Fruit fly (Drosophila melanogaster) whole organism, embryonic: Measurements from ENCODE around the gene ppk7.

ENCODE experiments used
- Adf1 ChIP-seq: fragments of 200-800 bp; sonication (Bioruptor generic); IDR thresholded peaks from 2 replicates; pipeline ENCODE4 v1.3.6; 2022; ENCODE audit warnings: missing biosample characterization, missing genetic modification characterization
- Atf6 ChIP-seq: fragments of 200-800 bp; sonication (Bioruptor generic); IDR thresholded peaks from 2 replicates; pipeline ENCODE4 v1.3.6; 2022; ENCODE audit warnings: missing biosample characterization, missing genetic modification characterization
- B-H2 ChIP-seq: fragments of 200-800 bp; sonication (Bioruptor generic); optimal IDR thresholded peaks from 2 replicates; lab custom pipeline; 2018; ENCODE audit warnings: missing biosample characterization, mild to moderate bottlenecking, missing genetic modification characterization
- Bgb ChIP-seq: fragments of 200-800 bp; sonication (Bioruptor generic); IDR thresholded peaks from 2 replicates; pipeline ENCODE4 v1.3.6; 2022; ENCODE audit warnings: missing biosample characterization, missing genetic modification characterization; ENCODE audit not compliant: partially characterized antibody
- CG10267 ChIP-seq: fragments of 200-800 bp; sonication (Bioruptor generic); optimal IDR thresholded peaks from 2 replicates; lab custom pipeline; 2018; ENCODE audit warnings: missing biosample characterization, mild to moderate bottlenecking, missing genetic modification characterization, moderate library complexity
- CG10274 ChIP-seq: fragments of 200-800 bp; sonication (Bioruptor generic); optimal IDR thresholded peaks from 3 replicates; lab custom pipeline; 2017; ENCODE audit warnings: missing biosample characterization, mild to moderate bottlenecking, missing genetic modification characterization
- CG10565 ChIP-seq: fragments of 200-800 bp; sonication (Bioruptor generic); optimal IDR thresholded peaks from 3 replicates; lab custom pipeline; 2016; ENCODE audit warnings: missing biosample characterization, mild to moderate bottlenecking, missing genetic modification characterization
- CG10959 ChIP-seq: fragments of 200-800 bp; sonication (Bioruptor generic); IDR thresholded peaks from 2 replicates; pipeline ENCODE4 v1.3.6; 2022; ENCODE audit warnings: missing biosample characterization, missing genetic modification characterization
- CG12219 ChIP-seq: fragments of 200-800 bp; sonication (Bioruptor generic); optimal IDR thresholded peaks from 3 replicates; lab custom pipeline; 2018; ENCODE audit warnings: missing biosample characterization, mild to moderate bottlenecking, missing genetic modification characterization
- CG13894 ChIP-seq: fragments of 200-800 bp; sonication (Bioruptor generic); optimal IDR thresholded peaks from 3 replicates; lab custom pipeline; 2018; ENCODE audit warnings: missing biosample characterization, mild to moderate bottlenecking, missing genetic modification characterization, moderate library complexity
- CG14014 ChIP-seq: fragments of 200-800 bp; sonication (Bioruptor generic); IDR thresholded peaks from 2 replicates; pipeline ENCODE4 v1.3.6; 2022; ENCODE audit warnings: missing biosample characterization, missing genetic modification characterization
- CG14860 ChIP-seq: fragments of 200-800 bp; sonication (Bioruptor generic); IDR thresholded peaks from 3 replicates; pipeline ENCODE4 v1.3.6; 2022; ENCODE audit warnings: missing biosample characterization, missing genetic modification characterization; ENCODE audit not compliant: partially characterized antibody
- CG14965 ChIP-seq: fragments of 200-800 bp; sonication (Bioruptor generic); optimal IDR thresholded peaks from 2 replicates; lab custom pipeline; 2016; ENCODE audit warnings: missing biosample characterization, missing genetic modification characterization, borderline replicate concordance
- CG1529 ChIP-seq: fragments of 200-800 bp; sonication (Bioruptor generic); optimal IDR thresholded peaks from 3 replicates; lab custom pipeline; 2018; ENCODE audit warnings: missing biosample characterization, missing genetic modification characterization
- CG18011 ChIP-seq: fragments of 200-800 bp; sonication (Bioruptor generic); optimal IDR thresholded peaks from 2 replicates; lab custom pipeline; 2017; ENCODE audit warnings: missing biosample characterization, missing genetic modification characterization, mild to moderate bottlenecking, moderate library complexity, missing genotype
- CG2116 ChIP-seq: fragments of 200-800 bp; sonication (Bioruptor generic); optimal IDR thresholded peaks from 3 replicates; lab custom pipeline; 2018; ENCODE audit warnings: missing biosample characterization, mild to moderate bottlenecking, missing genetic modification characterization
- CG2678 ChIP-seq: fragments of 200-800 bp; sonication (Bioruptor generic); optimal IDR thresholded peaks from 3 replicates; lab custom pipeline; 2019; ENCODE audit warnings: missing biosample characterization, mild to moderate bottlenecking, missing genetic modification characterization, moderate library complexity
- CG3726 ChIP-seq: fragments of 200-800 bp; sonication (Bioruptor generic); IDR thresholded peaks from 3 replicates; pipeline ENCODE4, ENCODE4 v1.3.6; 2022; ENCODE audit warnings: missing biosample characterization, missing genetic modification characterization
- CG3995 ChIP-seq: fragments of 200-800 bp; sonication (Bioruptor generic); optimal IDR thresholded peaks from 3 replicates; lab custom pipeline; 2016; ENCODE audit warnings: missing biosample characterization, missing genetic modification characterization
- CG4328 ChIP-seq: fragments of 200-800 bp; sonication (Bioruptor generic); optimal IDR thresholded peaks from 3 replicates; lab custom pipeline; 2017; ENCODE audit warnings: missing biosample characterization, missing genetic modification reagents, missing genetic modification characterization
- CG4404 ChIP-seq: fragments of 200-800 bp; sonication (Bioruptor generic); IDR thresholded peaks from 2 replicates; pipeline ENCODE4 v1.3.6; 2022; ENCODE audit warnings: missing biosample characterization, missing genetic modification characterization
- CG6854 ChIP-seq: fragments of 200-800 bp; sonication (Bioruptor generic); optimal IDR thresholded peaks from 3 replicates; lab custom pipeline; 2017; ENCODE audit warnings: missing biosample characterization, mild to moderate bottlenecking, missing genetic modification characterization
- Eip74EF ChIP-seq, 2 experiments: fragments of 200-800 bp in 1 of 2; fragments of >200 bp in 1 of 2; sonication (Bioruptor generic) in 1 of 2; optimal IDR thresholded peaks; 2 replicates each; lab custom pipeline; 2017 to 2019; ENCODE audit warnings: missing biosample characterization in 2 of 2, missing genetic modification characterization in 2 of 2, mild to moderate bottlenecking in 1 of 2, moderate library complexity in 1 of 2
- Fer1 ChIP-seq: fragments of 200-800 bp; sonication (Bioruptor generic); optimal IDR thresholded peaks from 2 replicates; lab custom pipeline; 2017; ENCODE audit warnings: missing biosample characterization, mild to moderate bottlenecking, missing genetic modification characterization
- Jarid2 ChIP-seq: fragments of 200-800 bp; sonication (Bioruptor generic); optimal IDR thresholded peaks from 3 replicates; lab custom pipeline; 2017; ENCODE audit warnings: mild to moderate bottlenecking, missing biosample characterization, missing genetic modification reagents, missing genetic modification characterization
- Meics ChIP-seq: fragments of 200-800 bp; sonication (Bioruptor generic); optimal IDR thresholded peaks from 2 replicates; lab custom pipeline; 2017; ENCODE audit warnings: missing biosample characterization, mild to moderate bottlenecking, missing genetic modification characterization
- Mes4 ChIP-seq: fragments of 200-800 bp; sonication (Bioruptor generic); optimal IDR thresholded peaks from 2 replicates; lab custom pipeline; 2016; ENCODE audit warnings: missing biosample characterization, missing genetic modification characterization
- Mrtf ChIP-seq: fragments of 200-800 bp; sonication (Bioruptor generic); IDR thresholded peaks from 3 replicates; pipeline ENCODE4 v1.3.6; 2022; ENCODE audit warnings: missing biosample characterization, missing genetic modification characterization
- NFAT ChIP-seq: fragments of 200-800 bp; sonication (Bioruptor generic); IDR thresholded peaks from 2 replicates; pipeline ENCODE4 v1.3.6; 2022; ENCODE audit warnings: missing biosample characterization, missing genetic modification characterization
- PHDP ChIP-seq: fragments of 200-800 bp; sonication (Bioruptor generic); optimal IDR thresholded peaks from 3 replicates; lab custom pipeline; 2018; ENCODE audit warnings: missing biosample characterization, mild to moderate bottlenecking, missing genetic modification characterization, moderate library complexity
- Xrp1 ChIP-seq: fragments of 200-800 bp; sonication (Bioruptor generic); IDR thresholded peaks from 2 replicates; pipeline ENCODE4 v1.3.6; 2022; ENCODE audit warnings: missing biosample characterization, missing genetic modification characterization
- chinmo ChIP-seq: fragments of 200-800 bp; sonication (Bioruptor generic); IDR thresholded peaks from 4 replicates; pipeline ENCODE4 v1.3.6; 2022; ENCODE audit warnings: missing biosample characterization, missing genetic modification characterization; ENCODE audit not compliant: partially characterized antibody
- ci ChIP-seq: fragments of 200-800 bp; sonication (Bioruptor generic); IDR thresholded peaks from 3 replicates; pipeline ENCODE4 v1.3.6; 2022; ENCODE audit warnings: missing biosample characterization, missing genetic modification characterization
- crol ChIP-seq: fragments of 200-800 bp; sonication (Bioruptor generic); IDR thresholded peaks from 2 replicates; pipeline ENCODE4 v1.3.6; 2022; ENCODE audit warnings: missing biosample characterization, missing genetic modification characterization
- danr ChIP-seq: fragments of 200-800 bp; sonication (Bioruptor generic); IDR thresholded peaks from 2 replicates; pipeline ENCODE4 v1.3.6; 2022; ENCODE audit warnings: missing biosample characterization, missing genetic modification characterization
- ewg ChIP-seq: fragments of 200-800 bp; sonication (Bioruptor generic); optimal IDR thresholded peaks from 3 replicates; lab custom pipeline; 2017; ENCODE audit warnings: mild to moderate bottlenecking, missing biosample characterization, missing genetic modification reagents, missing genetic modification characterization
- fu2 ChIP-seq: fragments of 200-800 bp; sonication (Bioruptor generic); optimal IDR thresholded peaks from 2 replicates; lab custom pipeline; 2016; ENCODE audit warnings: missing biosample characterization, missing genetic modification characterization
- jigr1 ChIP-seq: fragments of 200-800 bp; sonication (Bioruptor generic); IDR thresholded peaks from 3 replicates; pipeline ENCODE4 v1.3.6; 2022; ENCODE audit warnings: missing biosample characterization, missing genetic modification characterization
- luna ChIP-seq: fragments of 200-800 bp; sonication (Bioruptor generic); optimal IDR thresholded peaks from 2 replicates; lab custom pipeline; 2016; ENCODE audit warnings: missing biosample characterization, missing genetic modification characterization
- nmo ChIP-seq: fragments of 200-800 bp; sonication (Bioruptor generic); optimal IDR thresholded peaks from 2 replicates; lab custom pipeline; 2018; ENCODE audit warnings: missing biosample characterization, mild to moderate bottlenecking, missing genetic modification characterization, moderate library complexity
- ranshi ChIP-seq: fragments of 200-800 bp; sonication (Bioruptor generic); IDR thresholded peaks from 2 replicates; pipeline ENCODE4 v1.3.6; 2022; ENCODE audit warnings: missing biosample characterization, missing genetic modification characterization
- sc ChIP-seq, 3 experiments: fragments of >200 bp in 2 of 3; fragments of 200-800 bp in 1 of 3; sonication (Bioruptor generic) in 1 of 3; optimal IDR thresholded peaks; 2 replicates in 2 of 3; 3 replicates in 1 of 3; lab custom pipeline; 2017; ENCODE audit warnings: mild to moderate bottlenecking in 1 of 3, missing biosample characterization in 1 of 3, missing genetic modification characterization in 1 of 3, missing genetic modification reagents in 1 of 3
- sima ChIP-seq: fragments of 200-800 bp; sonication (Bioruptor generic); optimal IDR thresholded peaks from 2 replicates; lab custom pipeline; 2016; ENCODE audit warnings: missing biosample characterization, missing genetic modification characterization
- sisA ChIP-seq: fragments of 200-800 bp; sonication (Bioruptor generic); IDR thresholded peaks from 2 replicates; pipeline ENCODE4 v1.3.6; 2022; ENCODE audit warnings: missing biosample characterization, missing genetic modification characterization
- slp2 ChIP-seq: fragments of 200-800 bp; sonication (Bioruptor generic); optimal IDR thresholded peaks from 2 replicates; lab custom pipeline; 2016; ENCODE audit warnings: missing biosample characterization, missing genetic modification characterization
- so ChIP-seq: fragments of 200-800 bp; sonication (Bioruptor generic); IDR thresholded peaks from 3 replicates; pipeline ENCODE4 v1.3.6; 2022; ENCODE audit warnings: missing biosample characterization, missing genetic modification characterization
- ttk ChIP-seq: fragments of 200-800 bp; sonication (Bioruptor generic); IDR thresholded peaks from 2 replicates; pipeline ENCODE4 v2.1.2; 2022; ENCODE audit warnings: missing biosample characterization, missing genetic modification characterization
- vfl ChIP-seq: fragments of 200-800 bp; sonication (Bioruptor generic); optimal IDR thresholded peaks from 2 replicates; lab custom pipeline; 2016; ENCODE audit warnings: missing biosample characterization, missing genetic modification characterization

ppk7 gene

dm6 chr2L:6350984-6351808 is 2.9 kb downstream of the ppk7 start, which contains the start of gene CG9498 (continued):
- no peak for TF ChIP-seq CG10565 (GFP tag; lab: Kevin White, UChicago)
- TF ChIP-seq slp2 (GFP tag; lab: Kevin White, UChicago) = no peak
- peak; percentile 91 for TF ChIP-seq CG6854 (GFP tag; lab: Kevin White, UChicago)
- no peak for TF ChIP-seq sc (optimal IDR thresholded peaks at IDR 0.05; lab: Kevin White, UChicago)
- TF ChIP-seq sc (GFP tag; optimal IDR thresholded peaks at IDR 0.05; lab: Kevin White, UChicago) = peak; percentile 26
- peak; percentile 62; the same call in 1 of the 2 replicates for TF ChIP-seq ranshi (GFP tag; lab: Robert Waterston, UW)
- peak; percentile 14 for TF ChIP-seq vfl
- peak; percentile 67; the same call in 2 of the 3 replicates for TF ChIP-seq jigr1 (GFP tag; lab: Robert Waterston, UW)
- peak; percentile 97 for TF ChIP-seq CG2678 (tag; lab: Kevin White, UChicago)
- TF ChIP-seq CG3726 = 0 out of 3 replicates have a peak, but pooled peaks have one; percentile 49
- no peak for TF ChIP-seq Mes4 (GFP tag; lab: Kevin White, UChicago)
- no peak for TF ChIP-seq crol (GFP tag; lab: Robert Waterston, UW)
- peak; percentile 61 for TF ChIP-seq NFAT (GFP tag; lab: Robert Waterston, UW)
- TF ChIP-seq Atf6 (GFP tag; lab: Robert Waterston, UW) = peak; percentile 79
- TF ChIP-seq danr = peak; percentile 90
- peak; percentile 67 for TF ChIP-seq Xrp1 (GFP tag; lab: Robert Waterston, UW)
- TF ChIP-seq sima = no peak
- no peak for TF ChIP-seq Mrtf (GFP tag; lab: Robert Waterston, UW)
- peak; percentile 62 for TF ChIP-seq ttk
- no peak; the same call in 2 of the 3 replicates for TF ChIP-seq CG14860 (GFP tag; lab: Robert Waterston, UW)
- peak; percentile 54 for TF ChIP-seq CG18011 (GFP tag; lab: Kevin White, UChicago)
- peak; percentile 36 for TF ChIP-seq ewg (GFP tag; lab: Kevin White, UChicago)
- TF ChIP-seq Bgb (GFP tag; lab: Robert Waterston, UW) = no peak
- TF ChIP-seq CG10959 (GFP tag; lab: Robert Waterston, UW) = no peak
- 0 out of 4 replicates have a peak, but pooled peaks have one; percentile 63 for TF ChIP-seq chinmo (GFP tag; lab: Robert Waterston, UW)
- peak; percentile 78 for TF ChIP-seq CG10267 (tag; lab: Kevin White, UChicago)
- TF ChIP-seq Fer1 (GFP tag; lab: Kevin White, UChicago) = peak; percentile 94
- TF ChIP-seq CG14014 (GFP tag; lab: Robert Waterston, UW) = peak; percentile 87
- TF ChIP-seq Eip74EF (GFP tag; optimal IDR thresholded peaks at IDR 0.05; lab: Kevin White, UChicago) = peak in 1 of 2 experiments; percentile 69
- peak; percentile 52 for TF ChIP-seq sisA
- peak; percentile 70 for TF ChIP-seq Adf1 (GFP tag; lab: Robert Waterston, UW)
- peak; percentile 15; the same call in 1 of the 3 replicates for TF ChIP-seq ci (GFP tag; lab: Robert Waterston, UW)
- TF ChIP-seq CG10274 (GFP tag; lab: Kevin White, UChicago) = peak; percentile 72
- TF ChIP-seq PHDP (tag; lab: Kevin White, UChicago) = peak; percentile 91
- peak; percentile 57 for TF ChIP-seq Jarid2 (GFP tag; lab: Kevin White, UChicago)
- peak; percentile 18 for TF ChIP-seq luna (GFP tag; lab: Kevin White, UChicago)
- peak; percentile 78 for TF ChIP-seq CG4328 (GFP tag; lab: Kevin White, UChicago)
- TF ChIP-seq CG14965 (GFP tag; lab: Kevin White, UChicago) = no peak
- TF ChIP-seq Meics (GFP tag; lab: Kevin White, UChicago) = peak; percentile 96
- peak; percentile 92 for TF ChIP-seq CG13894 (tag; lab: Kevin White, UChicago)
- TF ChIP-seq CG4404 (GFP tag; lab: Robert Waterston, UW) = peak; percentile 63
- TF ChIP-seq CG1529 = peak; percentile 7
- TF ChIP-seq fu2 = peak; percentile 24
- peak; percentile 50 for TF ChIP-seq CG3995 (GFP tag; lab: Kevin White, UChicago)
- peak; percentile 23 for TF ChIP-seq CG12219 (GFP tag; lab: Kevin White, UChicago)
- peak; percentile 74 for TF ChIP-seq nmo
- TF ChIP-seq B-H2 (GFP tag; lab: Kevin White, UChicago) = peak; percentile 76
- peak; percentile 79 for TF ChIP-seq so (GFP tag; lab: Robert Waterston, UW)
- peak; percentile 32 for TF ChIP-seq CG2116 (GFP tag; lab: Kevin White, UChicago)
